Worm (Caenorhabditis elegans) whole organism, young adult: ENCODE data around the gene F13C5.3.

Source experiments
- ZK185.1 ChIP-seq: sonication (generic microtip); optimal IDR thresholded peaks from 2 replicates; lab custom pipeline; 2016; ENCODE audit warnings: mild to moderate bottlenecking, missing genetic modification characterization, missing compliant biosample characterization; ENCODE audit not compliant: poor library complexity, severe bottlenecking
- aptf-3 ChIP-seq: fragments of 200-800 bp; sonication (Bioruptor generic); IDR thresholded peaks from 2 replicates; pipeline ENCODE4 v1.3.6; 2022; ENCODE audit warnings: missing genetic modification characterization, missing compliant biosample characterization
- ekl-4 ChIP-seq: fragments of 200-800 bp; sonication (Bioruptor generic); IDR thresholded peaks from 2 replicates; pipeline ENCODE4 v1.3.6; 2022; ENCODE audit warnings: missing genetic modification reagents, missing genetic modification characterization, missing compliant biosample characterization
- lin-54 ChIP-seq: fragments of 200-800 bp; sonication (Bioruptor generic); optimal IDR thresholded peaks from 2 replicates; lab custom pipeline; 2018; ENCODE audit warnings: mild to moderate bottlenecking, missing genetic modification characterization, missing compliant biosample characterization
- snpc-3.4 ChIP-seq: sonication (generic microtip); optimal IDR thresholded peaks from 2 replicates; lab custom pipeline; 2017; ENCODE audit warnings: missing genetic modification characterization, mild to moderate bottlenecking, missing compliant biosample characterization, antibody characterized with exemption, moderate library complexity, missing genotype, missing genetic modification reagents
- tbp1 ChIP-seq: fragments of 200-800 bp; sonication (Bioruptor generic); optimal IDR thresholded peaks from 2 replicates; lab custom pipeline; 2018; ENCODE audit warnings: mild to moderate bottlenecking, missing genetic modification characterization, missing compliant biosample characterization
- unc-62 ChIP-seq: fragments of 150-350 bp; optimal IDR thresholded peaks from 2 replicates; lab custom pipeline; 2014; ENCODE audit warnings: missing biosample characterization, missing genetic modification reagents, missing genetic modification characterization

DNA sequence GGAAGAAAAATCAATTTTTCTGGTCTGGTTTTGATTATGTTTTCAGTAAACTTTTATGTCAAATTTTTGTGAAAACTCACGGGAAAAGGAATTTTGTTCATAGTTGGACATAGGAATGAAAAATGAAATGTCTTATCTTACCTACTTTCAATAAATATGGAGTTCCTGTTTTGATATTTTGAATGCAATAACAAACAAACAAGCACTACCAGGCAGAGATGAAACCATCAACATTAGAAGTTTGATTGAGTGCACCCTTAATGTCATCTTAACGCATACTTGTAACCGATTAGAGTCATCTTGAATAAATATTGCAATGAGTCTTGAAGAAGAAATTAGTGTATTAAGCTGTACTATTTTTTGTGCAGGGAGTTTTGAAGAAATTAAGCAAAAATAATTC lies 42.1 kb upstream of the F13C5.3 start, which contains the start of gene M6.11:
- TF ChIP-seq unc-62 (GFP tag; lab: Kevin White, UChicago) (no peak), aptf-3 (GFP tag; lab: Robert Waterston, UW) (no peak), ekl-4 (GFP tag; lab: Robert Waterston, UW) (no peak), lin-54 (GFP tag; lab: Kevin White, UChicago) (no peak), snpc-3.4 (no peak), ZK185.1 (tag; lab: Kevin White, UChicago) (no peak), tbp1 (GFP tag; lab: Kevin White, UChicago) (no peak)
